Worm (Caenorhabditis elegans) whole organism, L4/young adult: Measurements from ENCODE around the gene str-158.

Experiments
- W03F9.2 ChIP-seq: fragments of 150-350 bp; optimal IDR thresholded peaks from 2 replicates; lab custom pipeline; 2014; ENCODE audit warnings: missing biosample characterization, missing genetic modification characterization
- dao-5 ChIP-seq: sonication (generic microtip); optimal IDR thresholded peaks from 2 replicates; lab custom pipeline; 2016; ENCODE audit warnings: missing genotype, missing genetic modification characterization, moderate library complexity, missing compliant biosample characterization
- him-1 ChIP-seq: sonication (generic microtip); optimal IDR thresholded peaks from 2 replicates; lab custom pipeline; 2016; ENCODE audit warnings: missing genotype, missing genetic modification reagents, missing genetic modification characterization, missing compliant biosample characterization

The str-158 gene

DNA sequence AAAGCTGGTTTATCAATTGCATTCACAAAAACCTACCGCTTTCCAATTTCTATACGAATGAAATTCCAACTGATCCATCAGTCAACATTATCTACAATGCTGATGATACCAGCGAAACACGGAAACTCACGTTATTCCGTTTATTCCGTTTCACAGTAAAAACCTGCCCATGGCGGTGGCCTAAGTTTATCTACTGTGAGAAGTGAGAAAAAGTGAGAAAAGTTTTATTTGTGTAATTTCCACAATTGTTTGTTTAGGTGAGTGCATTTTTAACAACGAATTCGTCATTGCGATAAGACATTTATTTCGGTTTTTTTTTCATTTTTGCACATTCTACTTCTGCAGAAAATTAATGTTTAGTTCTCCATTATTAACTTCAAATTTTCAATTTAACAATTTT, 12.2 kb downstream of the str-158 start, which contains the start of gene Y9C9A.8:
Gene Y9C9A.8, plus strand, starts transcription at position 301 of the 400 bp plus-strand sequence.
- no peak for TF ChIP-seq him-1
- no peak for TF ChIP-seq W03F9.2 (tag; lab: Kevin White, UChicago)
- no peak for TF ChIP-seq dao-5 (tag; lab: Kevin White, UChicago)

DNA sequence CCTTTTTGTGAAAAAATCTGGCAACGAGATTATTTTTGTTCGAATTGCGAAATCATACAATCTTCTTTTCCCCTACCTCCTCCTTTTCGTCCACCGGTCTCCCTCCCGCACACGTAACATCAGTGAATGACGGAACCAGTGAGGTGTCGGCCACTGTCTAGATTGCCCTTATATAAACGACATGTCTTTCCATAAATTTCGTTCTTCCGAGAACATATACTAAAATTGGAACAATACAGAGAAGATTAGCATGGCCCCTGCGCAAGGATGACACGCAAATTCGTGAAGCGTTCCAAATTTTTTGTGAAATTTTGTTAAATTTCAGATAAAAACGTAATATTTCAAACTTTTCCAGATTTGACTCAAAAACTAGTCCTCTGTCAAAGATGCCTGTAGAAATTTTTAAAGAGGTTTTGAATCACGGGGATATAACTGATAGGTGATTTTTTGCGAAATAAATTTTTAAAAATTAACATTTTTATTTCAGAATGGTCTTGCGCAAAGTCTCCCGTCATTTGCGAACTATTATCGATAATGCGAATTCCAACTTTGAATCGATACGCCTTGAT, 13.0 kb downstream of the str-158 start:
- TF ChIP-seq him-1 (no peak), W03F9.2 (tag; lab: Kevin White, UChicago) (no peak), dao-5 (tag; lab: Kevin White, UChicago) (no peak)

DNA sequence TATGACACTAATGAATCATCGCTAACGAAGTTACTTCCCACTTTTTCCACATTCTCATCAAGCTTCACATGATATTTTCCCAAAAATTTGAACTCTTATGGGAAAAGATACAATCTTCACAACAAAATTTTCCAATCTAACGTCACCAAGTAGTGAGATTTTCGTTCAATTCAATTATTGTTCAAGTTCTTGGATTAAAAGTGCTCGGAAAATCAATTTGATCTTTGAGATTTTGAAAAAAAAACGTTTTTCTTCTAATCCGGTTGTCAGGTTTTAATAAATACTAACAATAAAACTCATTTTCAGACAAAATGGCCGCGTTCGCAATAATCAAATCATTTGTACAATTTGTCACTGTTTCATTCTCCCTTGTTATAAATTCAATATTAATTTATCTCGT, 16.2 kb downstream of the str-158 start, which contains the start of gene str-153:
Gene str-153, plus strand, starts transcription at position 301 of the 400 bp plus-strand sequence.
- TF ChIP-seq W03F9.2 (tag; lab: Kevin White, UChicago): no peak
- TF ChIP-seq dao-5 (tag; lab: Kevin White, UChicago): no peak
- no peak for TF ChIP-seq him-1

DNA sequence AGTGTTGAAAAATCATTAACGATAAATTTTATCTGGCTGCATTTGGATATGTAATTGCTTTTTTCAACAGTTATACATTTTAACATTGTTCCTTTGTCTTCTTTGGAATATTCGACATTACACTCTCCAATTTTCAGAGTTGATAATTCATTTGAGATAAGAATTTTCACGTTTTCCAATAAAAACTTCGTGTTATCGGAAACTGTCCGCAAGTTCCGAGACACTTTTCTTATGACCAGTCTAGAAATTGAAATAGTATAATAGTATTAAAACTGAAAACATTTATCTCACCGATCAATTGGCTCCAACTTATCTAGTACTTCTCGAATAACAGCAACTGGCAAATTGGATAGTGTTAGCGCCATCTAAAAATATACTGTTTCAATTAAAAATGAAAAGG, 19.8 kb downstream of the str-158 start, which contains the start of gene fbxa-86:
Gene fbxa-86, minus strand, starts transcription at position 367 of the 400 bp plus-strand sequence.
- TF ChIP-seq dao-5 (tag; lab: Kevin White, UChicago) (no peak), W03F9.2 (tag; lab: Kevin White, UChicago) (no peak), him-1 (no peak)

DNA sequence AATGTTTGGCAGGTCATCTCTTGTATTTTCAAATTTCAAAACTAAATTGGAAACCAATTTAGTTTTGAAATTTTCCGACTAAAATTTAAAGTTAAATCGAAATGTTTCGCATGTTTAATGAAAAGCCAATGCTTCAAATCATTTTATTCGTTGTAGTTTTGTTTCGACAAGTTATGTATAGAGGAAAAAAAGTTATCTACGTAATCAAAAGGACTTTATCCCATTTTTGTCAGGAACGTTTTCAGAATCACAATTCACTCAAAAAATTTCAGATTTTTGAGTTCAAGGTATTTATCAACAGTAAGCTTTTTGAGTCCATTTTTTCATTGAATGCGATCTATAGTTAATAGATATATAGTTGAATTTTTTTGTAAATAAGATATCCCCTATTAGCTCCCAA, 20.8 kb downstream of the str-158 start, which contains the start of gene str-168:
Gene str-168, plus strand, starts transcription at position 301 of the 400 bp plus-strand sequence.
- no peak for TF ChIP-seq W03F9.2 (tag; lab: Kevin White, UChicago)
- no peak for TF ChIP-seq him-1
- TF ChIP-seq dao-5 (tag; lab: Kevin White, UChicago): no peak

DNA sequence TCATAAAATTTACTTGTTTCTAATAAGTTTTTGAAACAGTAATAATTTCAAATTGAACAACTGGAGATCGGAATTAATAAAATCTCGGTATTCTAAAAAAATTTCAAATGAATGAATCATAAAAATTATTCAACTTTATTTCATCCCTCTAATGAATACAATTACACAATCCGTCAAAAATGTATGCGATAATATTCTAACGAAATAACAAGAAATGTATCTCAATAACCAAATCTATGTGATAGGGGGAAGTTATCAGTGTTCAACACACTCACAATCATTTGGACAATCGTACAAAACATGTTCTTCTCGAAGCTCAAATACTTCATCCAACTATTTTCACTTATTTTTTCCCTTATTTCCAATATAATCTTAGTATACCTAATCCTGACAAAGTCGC, 23.8 kb downstream of the str-158 start, which contains the start of gene Y9C9A.5:
Gene Y9C9A.5, plus strand, starts transcription at position 301 of the 400 bp plus-strand sequence.
- TF ChIP-seq him-1 (no peak), dao-5 (tag; lab: Kevin White, UChicago) (no peak), W03F9.2 (tag; lab: Kevin White, UChicago) (no peak)

DNA sequence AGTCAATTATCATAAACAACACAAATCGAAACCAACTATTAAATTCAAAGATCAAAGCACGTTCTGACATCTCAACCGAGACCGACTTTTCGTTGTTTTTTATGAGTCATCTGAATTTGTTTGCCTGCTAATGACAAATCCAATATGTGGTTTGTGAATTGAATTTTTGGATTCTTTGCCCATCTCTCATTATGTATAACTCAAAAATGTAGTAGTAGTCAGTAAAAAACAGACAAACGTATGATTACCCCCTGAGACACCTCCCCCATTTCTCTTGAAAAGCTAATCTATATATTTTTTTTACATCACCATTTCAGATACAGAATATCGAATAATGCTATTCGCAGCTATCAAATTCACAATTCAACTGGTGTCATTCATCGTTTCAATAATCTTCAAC, 27.9 kb downstream of the str-158 start, which contains the start of gene str-169:
Gene str-169, plus strand, starts transcription at position 301 of the 400 bp plus-strand sequence.
- no peak for TF ChIP-seq W03F9.2 (tag; lab: Kevin White, UChicago)

DNA sequence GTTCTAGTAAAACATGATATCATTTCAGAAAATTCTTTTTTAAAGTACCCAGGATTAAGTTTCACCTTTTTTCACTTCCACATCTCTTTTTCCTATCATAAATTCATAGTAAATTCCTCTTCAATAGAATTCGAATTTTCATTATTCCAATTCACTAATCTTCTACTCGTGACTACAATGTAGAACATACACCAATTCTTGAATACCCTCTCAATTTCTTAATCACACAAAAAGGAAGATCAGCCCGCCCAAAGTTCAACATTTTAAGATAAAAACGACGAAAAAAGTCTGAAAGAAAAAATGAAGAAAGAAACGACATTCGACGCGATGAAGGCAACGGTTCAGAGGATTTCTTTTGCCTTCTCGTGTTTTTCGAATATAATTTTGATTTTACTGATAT, 36.0 kb downstream of the str-158 start, which contains the start of gene str-163:
Gene str-163, plus strand, starts transcription at position 301 of the 400 bp plus-strand sequence.
- no peak for TF ChIP-seq him-1
- TF ChIP-seq dao-5 (tag; lab: Kevin White, UChicago): no peak
- no peak for TF ChIP-seq W03F9.2 (tag; lab: Kevin White, UChicago)

DNA sequence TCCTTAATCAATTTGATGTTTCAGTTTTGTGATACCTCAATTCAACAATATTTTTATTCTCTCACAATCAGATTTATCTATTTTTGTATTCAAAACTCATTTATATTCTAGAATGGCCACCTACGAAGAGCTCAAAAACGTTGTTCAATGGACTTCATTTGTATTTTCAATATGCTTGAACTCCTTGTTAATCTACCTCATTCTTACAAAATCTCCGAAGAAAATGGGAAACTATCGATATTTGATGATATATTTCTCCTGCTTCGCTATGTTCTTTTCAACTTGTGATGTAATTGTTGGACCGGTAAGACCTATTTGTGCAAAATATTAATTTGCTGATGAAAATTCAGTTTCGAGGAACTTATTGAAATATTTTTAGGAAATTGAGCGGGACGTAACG, 42.7 kb downstream of the str-158 start, which contains the start of gene str-164:
Gene str-164, plus strand, starts transcription at position 113 of the 400 bp plus-strand sequence.
- TF ChIP-seq dao-5 (tag; lab: Kevin White, UChicago) (no peak), him-1 (no peak), W03F9.2 (tag; lab: Kevin White, UChicago) (no peak)

DNA sequence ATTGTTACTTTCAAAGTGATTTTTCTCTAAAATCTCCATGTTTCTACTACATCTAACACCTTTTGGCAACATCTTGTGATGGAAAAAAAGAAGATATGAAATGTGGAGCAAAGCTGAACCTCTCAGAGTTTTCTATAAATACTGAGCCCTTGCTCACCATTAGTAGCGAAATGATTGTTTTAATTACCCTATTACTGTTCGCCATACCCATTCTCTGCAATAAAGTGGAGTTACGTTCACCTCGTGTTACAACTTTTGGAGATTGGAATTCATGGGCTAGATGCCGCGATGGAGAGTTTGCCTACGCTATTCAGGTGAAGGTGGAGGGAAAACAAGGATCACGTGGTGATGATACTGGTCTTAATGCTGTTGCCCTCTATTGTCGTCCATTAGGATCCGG, 46.0 kb downstream of the str-158 start, which contains the start of gene txt-3:
Gene txt-3, plus strand, starts transcription at position 125 of the 400 bp plus-strand sequence.
- TF ChIP-seq dao-5 (tag; lab: Kevin White, UChicago): no peak
- TF ChIP-seq him-1: no peak
- TF ChIP-seq W03F9.2 (tag; lab: Kevin White, UChicago): no peak
